Worm (Caenorhabditis elegans) whole organism, late embryonic: ENCODE results near the gene C06H5.12.
"Not testable (repeated sequence)": the region's sequence is repeated elsewhere in the genome, so short reads cannot be mapped to it uniquely, and the experiment has no call there.

ENCODE experiments used
- C08G9.2 ChIP-seq: sonication (generic microtip); optimal IDR thresholded peaks from 2 replicates; lab custom pipeline; 2016; ENCODE audit warnings: mild to moderate bottlenecking, missing genetic modification characterization, moderate library complexity, missing compliant biosample characterization
- C38D4.7 ChIP-seq: fragments of 200-800 bp; sonication (Bioruptor generic); optimal IDR thresholded peaks from 2 replicates; lab custom pipeline; 2018; ENCODE audit warnings: mild to moderate bottlenecking, missing genetic modification characterization, moderate library complexity, missing compliant biosample characterization
- F13H6.1 ChIP-seq: sonication (generic microtip); optimal IDR thresholded peaks from 2 replicates; lab custom pipeline; 2016; ENCODE audit warnings: missing genetic modification characterization, missing compliant biosample characterization
- T23F11.4 ChIP-seq: fragments of 200-800 bp; sonication (Bioruptor generic); optimal IDR thresholded peaks from 2 replicates; lab custom pipeline; 2018; ENCODE audit warnings: mild to moderate bottlenecking, missing genetic modification characterization, missing compliant biosample characterization
- Y22D7AL.16 ChIP-seq: sonication (generic microtip); optimal IDR thresholded peaks from 2 replicates; lab custom pipeline; 2016; ENCODE audit warnings: missing genetic modification characterization, missing compliant biosample characterization
- ceh-18 ChIP-seq: sonication (generic microtip); optimal IDR thresholded peaks from 2 replicates; lab custom pipeline; 2016; ENCODE audit warnings: missing genetic modification characterization, missing compliant biosample characterization
- ceh-19 ChIP-seq: fragments of 200-800 bp; sonication (Bioruptor generic); optimal IDR thresholded peaks from 2 replicates; lab custom pipeline; 2018; ENCODE audit warnings: mild to moderate bottlenecking, missing genetic modification characterization, missing compliant biosample characterization
- ceh-31 ChIP-seq: sonication (generic microtip); optimal IDR thresholded peaks from 2 replicates; lab custom pipeline; 2016; ENCODE audit warnings: missing genetic modification characterization, missing compliant biosample characterization
- ceh-34 ChIP-seq: sonication (generic microtip); optimal IDR thresholded peaks from 2 replicates; lab custom pipeline; 2016; ENCODE audit warnings: mild to moderate bottlenecking, missing genetic modification characterization, missing compliant biosample characterization
- ceh-48 ChIP-seq: sonication (generic microtip); optimal IDR thresholded peaks from 2 replicates; lab custom pipeline; 2016; ENCODE audit warnings: missing genetic modification characterization, inconsistent platforms, missing compliant biosample characterization
- ceh-9 ChIP-seq: sonication (generic microtip); optimal IDR thresholded peaks from 2 replicates; lab custom pipeline; 2016; ENCODE audit warnings: mild to moderate bottlenecking, missing genetic modification characterization, inconsistent platforms, missing compliant biosample characterization
- elt-2 ChIP-seq: sonication (generic microtip); optimal IDR thresholded peaks from 2 replicates; lab custom pipeline; 2016; ENCODE audit warnings: missing genetic modification reagents, missing genetic modification characterization, missing compliant biosample characterization
- ets-4 ChIP-seq: sonication (generic microtip); optimal IDR thresholded peaks from 2 replicates; lab custom pipeline; 2016; ENCODE audit warnings: missing genetic modification characterization, missing compliant biosample characterization
- fax-1 ChIP-seq: sonication (generic microtip); optimal IDR thresholded peaks from 2 replicates; lab custom pipeline; 2016; ENCODE audit warnings: missing genotype, missing genetic modification characterization, missing compliant biosample characterization
- gmeb-2 ChIP-seq: sonication (generic microtip); optimal IDR thresholded peaks from 2 replicates; lab custom pipeline; 2016; ENCODE audit warnings: missing genetic modification characterization, inconsistent platforms, missing compliant biosample characterization
- hlh-15 ChIP-seq: sonication (generic microtip); optimal IDR thresholded peaks from 2 replicates; lab custom pipeline; 2016; ENCODE audit warnings: missing genetic modification characterization, missing compliant biosample characterization
- hlh-30 ChIP-seq: sonication (generic microtip); optimal IDR thresholded peaks from 2 replicates; lab custom pipeline; 2017; ENCODE audit warnings: antibody characterized with exemption, missing genetic modification characterization, missing compliant biosample characterization; ENCODE audit not compliant: insufficient read depth
- hlh-6 ChIP-seq: sonication (generic microtip); optimal IDR thresholded peaks from 2 replicates; lab custom pipeline; 2016; ENCODE audit warnings: missing genotype, missing genetic modification characterization, missing compliant biosample characterization
- hlh-8 ChIP-seq: sonication (generic microtip); optimal IDR thresholded peaks from 2 replicates; lab custom pipeline; 2016; ENCODE audit warnings: missing genotype, missing genetic modification characterization, missing compliant biosample characterization
- lim-6 ChIP-seq: sonication (generic microtip); optimal IDR thresholded peaks from 2 replicates; lab custom pipeline; 2016; ENCODE audit warnings: missing genetic modification characterization, missing compliant biosample characterization
- madf-2 ChIP-seq: sonication (generic microtip); optimal IDR thresholded peaks from 2 replicates; lab custom pipeline; 2017; ENCODE audit warnings: missing genetic modification characterization, missing compliant biosample characterization
- mec-3 ChIP-seq: sonication (generic microtip); optimal IDR thresholded peaks from 2 replicates; lab custom pipeline; 2016; ENCODE audit warnings: borderline replicate concordance, missing genetic modification characterization, missing compliant biosample characterization
- nhr-11 ChIP-seq: fragments of 150-350 bp; optimal IDR thresholded peaks from 2 replicates; lab custom pipeline; 2014; ENCODE audit warnings: missing biosample characterization, missing genetic modification characterization
- nhr-232 ChIP-seq: sonication (generic microtip); optimal IDR thresholded peaks from 2 replicates; lab custom pipeline; 2016; ENCODE audit warnings: missing genetic modification characterization, missing compliant biosample characterization
- npax-4 ChIP-seq: sonication (generic microtip); optimal IDR thresholded peaks from 2 replicates; lab custom pipeline; 2016; ENCODE audit warnings: missing genetic modification characterization, missing compliant biosample characterization
- pag-3 ChIP-seq: sonication (generic microtip); optimal IDR thresholded peaks from 2 replicates; lab custom pipeline; 2016; ENCODE audit warnings: missing compliant biosample characterization, missing genetic modification characterization, borderline replicate concordance
- pat-9 ChIP-seq: fragments of 200-800 bp; sonication (Bioruptor generic); optimal IDR thresholded peaks from 2 replicates; lab custom pipeline; 2018; ENCODE audit warnings: mild to moderate bottlenecking, missing genetic modification characterization, moderate library complexity, missing compliant biosample characterization
- pha-4 ChIP-seq: fragments of 150-350 bp; optimal IDR thresholded peaks from 2 replicates; lab custom pipeline; 2018; ENCODE audit warnings: missing biosample characterization, missing genetic modification reagents, missing genetic modification characterization
- pqm-1 ChIP-seq: sonication (generic microtip); optimal IDR thresholded peaks from 2 replicates; lab custom pipeline; 2016; ENCODE audit warnings: missing genetic modification characterization, missing compliant biosample characterization
- ref-2 ChIP-seq: sonication (generic microtip); optimal IDR thresholded peaks from 2 replicates; lab custom pipeline; 2016; ENCODE audit warnings: missing genetic modification characterization, missing compliant biosample characterization
- sox-4 ChIP-seq: sonication (generic microtip); optimal IDR thresholded peaks from 2 replicates; lab custom pipeline; 2017; ENCODE audit warnings: mild to moderate bottlenecking, missing genetic modification characterization, inconsistent platforms, missing compliant biosample characterization
- unc-3 ChIP-seq, 2 experiments: fragments of 200-800 bp in 1 of 2; sonication (Bioruptor generic) in 1 of 2; sonication (generic microtip) in 1 of 2; conservative IDR thresholded peaks in 1 of 2; optimal IDR thresholded peaks in 1 of 2; 2 replicates each; pipeline versions ENCODE4 v1.3.6 to Lab custom; 2016 to 2022; ENCODE audit warnings: missing compliant biosample characterization in 2 of 2, missing genetic modification characterization in 2 of 2, missing genetic modification reagents in 1 of 2
- unc-42 ChIP-seq: sonication (generic microtip); optimal IDR thresholded peaks from 2 replicates; lab custom pipeline; 2016; ENCODE audit warnings: missing genotype, missing genetic modification characterization, missing compliant biosample characterization
- unc-86 ChIP-seq: sonication (generic microtip); optimal IDR thresholded peaks from 2 replicates; lab custom pipeline; 2016; ENCODE audit warnings: missing genetic modification characterization, missing compliant biosample characterization

The C06H5.12 gene

DNA sequence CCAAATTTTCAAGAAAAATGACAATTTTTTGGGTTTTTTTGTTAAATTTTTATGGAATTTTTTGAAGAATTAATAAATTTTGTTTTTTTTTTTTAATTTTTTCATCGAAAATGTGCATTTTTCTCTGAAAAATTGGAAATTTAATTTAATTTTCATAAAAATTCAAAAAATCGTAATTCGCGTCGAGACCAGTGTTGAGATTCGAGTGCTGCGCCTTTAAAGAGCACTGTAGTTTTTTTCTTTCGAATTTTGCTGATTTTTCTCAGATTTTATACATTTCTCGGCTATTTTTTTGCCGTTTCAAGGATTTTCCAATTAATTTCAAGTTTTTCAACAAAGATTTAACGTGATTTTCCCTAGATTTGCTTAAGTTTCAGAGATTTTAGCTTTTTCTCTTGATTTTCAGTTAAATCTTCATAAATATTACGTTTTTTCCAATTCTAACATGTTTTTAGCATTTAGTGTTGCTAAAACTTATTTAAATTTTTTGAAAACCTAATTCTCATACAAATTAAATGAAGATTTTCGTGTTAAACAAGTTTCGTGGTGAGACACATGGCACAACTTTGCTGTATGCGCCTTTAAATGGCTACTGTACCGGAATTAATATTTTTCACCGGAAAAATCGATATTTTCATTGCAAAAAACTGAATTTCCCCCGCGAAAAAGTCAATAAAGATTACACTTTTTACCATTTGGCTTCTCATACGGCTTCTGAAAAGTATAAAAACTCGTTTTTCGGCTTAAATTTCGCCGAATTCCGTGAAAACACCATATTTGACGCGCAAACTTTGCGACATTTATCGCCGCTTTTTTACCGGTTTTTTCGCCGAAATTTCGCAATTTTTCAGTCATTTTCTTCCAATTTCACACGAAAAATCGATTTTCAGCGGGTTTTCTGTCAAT is 29.8 kb downstream of the C06H5.12 start, which contains the start of gene usp-50:
usp-50 (plus strand) TSS at position 822 of the 906 bp plus-strand sequence.
- not testable (repeated sequence) for TF ChIP-seq sox-4, F13H6.1, mec-3 (tag; lab: Kevin White, UChicago)

DNA sequence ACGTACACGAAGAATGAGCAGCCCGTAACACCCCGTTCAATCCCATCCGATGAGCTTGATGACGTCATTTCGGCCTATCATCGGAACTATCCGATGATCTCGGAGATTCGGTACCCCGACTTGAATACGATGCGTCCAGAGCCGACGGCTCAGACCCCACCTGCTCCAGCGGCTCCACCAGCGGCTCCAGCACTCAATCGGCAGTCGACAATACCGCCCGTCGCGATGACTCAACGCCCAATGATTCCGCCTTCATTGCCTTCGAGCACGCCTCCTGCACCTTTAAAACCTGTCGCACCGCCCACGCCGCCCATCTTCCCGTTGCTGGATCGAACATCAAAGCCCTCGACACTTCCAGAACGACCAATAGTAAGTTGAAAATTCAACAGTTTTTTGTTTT is 33.5 kb downstream of the C06H5.12 start:
- no peak for TF ChIP-seq hlh-30 (tag; lab: Kevin White, UChicago)
- peak; percentile 46 for TF ChIP-seq pag-3 (tag; lab: Kevin White, UChicago)

DNA sequence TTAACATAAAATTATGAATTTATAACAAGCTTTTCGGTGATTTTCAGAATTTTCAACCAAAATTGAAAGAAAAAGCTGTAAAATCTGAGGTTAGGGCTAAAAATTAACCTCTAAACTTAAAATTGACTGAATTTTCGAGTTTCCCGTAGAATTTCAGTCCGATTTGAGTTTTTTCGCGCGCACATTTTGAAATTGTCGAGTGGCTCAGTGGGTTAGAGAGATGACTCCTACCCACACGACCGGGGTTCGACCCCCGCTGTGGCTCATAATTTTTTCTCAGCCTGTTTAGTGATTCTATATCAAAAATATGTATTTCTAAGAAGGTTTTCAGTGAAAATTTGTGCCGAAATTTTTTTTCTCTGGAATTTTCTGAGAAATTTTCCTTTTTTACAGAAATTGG is 37.2 kb downstream of the C06H5.12 start:
- TF ChIP-seq C08G9.2 (no peak), pha-4 (tag; lab: Kevin White, UChicago) (no peak), pqm-1 (tag; lab: Kevin White, UChicago) (no peak), C38D4.7 (GFP tag; lab: Kevin White, UChicago) (no peak), ceh-48 (tag; lab: Kevin White, UChicago) (no peak), hlh-30 (tag; lab: Kevin White, UChicago) (no peak), unc-42 (tag; lab: Kevin White, UChicago) (no peak), lim-6 (tag; lab: Kevin White, UChicago) (no peak)

DNA sequence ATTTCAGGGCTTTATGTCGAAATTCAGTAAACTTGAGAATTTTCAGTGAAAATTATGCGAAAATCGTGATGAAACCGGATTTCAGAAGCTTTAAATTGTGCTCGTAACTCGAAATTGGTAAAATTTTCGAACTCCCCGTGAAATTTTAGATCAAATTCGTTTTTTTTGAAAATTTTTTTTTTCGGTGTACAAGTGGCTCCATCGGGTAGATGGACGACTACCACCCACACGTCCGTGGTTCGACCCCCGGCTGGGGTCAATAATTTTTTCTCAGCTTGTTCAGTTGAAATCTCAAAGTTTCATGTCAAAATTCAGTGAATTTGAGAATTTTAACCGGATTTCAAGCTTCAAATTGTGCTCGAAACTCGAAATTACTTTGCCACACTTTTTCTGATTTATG is 41.3 kb downstream of the C06H5.12 start:
- TF ChIP-seq madf-2 (tag; lab: Kevin White, UChicago): no peak
- TF ChIP-seq nhr-232 (tag; lab: Kevin White, UChicago): no peak
- no peak for TF ChIP-seq T23F11.4 (GFP tag; lab: Kevin White, UChicago)
- TF ChIP-seq hlh-15: no peak
- TF ChIP-seq npax-4: no peak
- no peak for TF ChIP-seq pha-4 (tag; lab: Kevin White, UChicago)
- no peak for TF ChIP-seq pag-3 (tag; lab: Kevin White, UChicago)
- no peak for TF ChIP-seq elt-2 (tag; lab: Kevin White, UChicago)
- TF ChIP-seq F13H6.1 (tag; lab: Kevin White, UChicago): no peak
- no peak for TF ChIP-seq pat-9 (tag; lab: Kevin White, UChicago)

DNA sequence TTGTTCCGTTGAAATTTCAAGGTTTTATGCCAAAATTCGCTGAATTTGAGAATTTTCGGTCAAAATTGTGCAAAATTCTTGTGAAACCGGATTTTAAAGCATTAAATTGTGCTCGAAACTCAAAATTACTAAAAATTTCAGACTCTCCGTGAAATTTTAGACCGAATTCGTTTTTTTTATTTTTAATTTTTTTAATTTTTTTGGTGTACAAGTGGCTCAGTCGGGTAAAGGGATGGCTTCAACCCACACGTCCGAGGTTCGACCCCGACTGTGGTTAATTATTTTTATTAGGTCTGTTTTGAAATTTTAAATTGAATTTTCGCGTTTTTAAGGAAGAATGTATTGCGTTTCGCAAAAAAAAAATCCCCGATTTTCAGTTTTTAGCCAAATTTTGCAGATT is 44.4 kb downstream of the C06H5.12 start:
- TF ChIP-seq unc-3 (GFP tag; conservative IDR thresholded peaks at IDR 0.05; lab: Robert Waterston, UW) (no peak), unc-3 (tag; optimal IDR thresholded peaks at IDR 0.05; lab: Kevin White, UChicago) (no peak), ceh-31 (tag; lab: Kevin White, UChicago) (no peak), pqm-1 (tag; lab: Kevin White, UChicago) (no peak), nhr-11 (no peak), Y22D7AL.16 (no peak), ref-2 (tag; lab: Kevin White, UChicago) (no peak), unc-86 (tag; lab: Kevin White, UChicago) (no peak), F13H6.1 (tag; lab: Kevin White, UChicago) (no peak), ceh-19 (GFP tag; lab: Kevin White, UChicago) (no peak), T23F11.4 (GFP tag; lab: Kevin White, UChicago) (no peak), C38D4.7 (GFP tag; lab: Kevin White, UChicago) (no peak), ceh-18 (tag; lab: Kevin White, UChicago) (no peak), ets-4 (no peak), ceh-9 (tag; lab: Kevin White, UChicago) (no peak), hlh-8 (tag; lab: Kevin White, UChicago) (no peak), lim-6 (tag; lab: Kevin White, UChicago) (no peak), gmeb-2 (tag; lab: Kevin White, UChicago) (no peak), hlh-6 (tag; lab: Kevin White, UChicago) (no peak), fax-1 (tag; lab: Kevin White, UChicago) (no peak), ceh-34 (tag; lab: Kevin White, UChicago) (no peak)
